Worm (Caenorhabditis elegans): Measurements from ENCODE around the gene T09A5.4.

ce11 chrII:7892761-7893272, 46.8 kb downstream of the T09A5.4 start, which contains the start of gene ptc-1:
- no peak for TF ChIP-seq sdz-12 (GFP tag; optimal IDR thresholded peaks at IDR 0.05)
- no peak for TF ChIP-seq F37D6.2 (tag; optimal IDR thresholded peaks at IDR 0.05)
